Fruit fly (Drosophila melanogaster) whole organism, embryonic: Measurements from ENCODE around the gene Rtca.

ENCODE experiments used
- Antp ChIP-seq: fragments of 200-800 bp; sonication (Bioruptor generic); optimal IDR thresholded peaks from 3 replicates; lab custom pipeline; 2016; ENCODE audit warnings: missing biosample characterization, missing genetic modification characterization
- Atf3 ChIP-seq: fragments of 200-800 bp; sonication (Bioruptor generic); optimal IDR thresholded peaks from 3 replicates; lab custom pipeline; 2016; ENCODE audit warnings: missing biosample characterization, missing genetic modification characterization
- Blimp-1 ChIP-seq: fragments of 200-800 bp; sonication (Bioruptor generic); optimal IDR thresholded peaks from 3 replicates; lab custom pipeline; 2018; ENCODE audit warnings: missing biosample characterization, missing genetic modification characterization, mild to moderate bottlenecking, moderate library complexity, missing genetic modification reagents
- BtbVII ChIP-seq: fragments of 200-800 bp; sonication (Bioruptor generic); optimal IDR thresholded peaks from 3 replicates; lab custom pipeline; 2017; ENCODE audit warnings: missing biosample characterization, mild to moderate bottlenecking, missing genetic modification characterization
- CG10959 ChIP-seq: fragments of 200-800 bp; sonication (Bioruptor generic); IDR thresholded peaks from 2 replicates; pipeline ENCODE4 v1.3.6; 2022; ENCODE audit warnings: missing biosample characterization, missing genetic modification characterization
- CG14667 ChIP-seq: fragments of 200-800 bp; sonication (Bioruptor generic); IDR thresholded peaks from 2 replicates; pipeline ENCODE4 v1.3.6; 2022; ENCODE audit warnings: missing biosample characterization, missing genetic modification characterization
- CG1529 ChIP-seq: fragments of 200-800 bp; sonication (Bioruptor generic); optimal IDR thresholded peaks from 3 replicates; lab custom pipeline; 2018; ENCODE audit warnings: missing biosample characterization, missing genetic modification characterization
- CG15696 ChIP-seq: fragments of 200-800 bp; sonication (Bioruptor generic); optimal IDR thresholded peaks from 2 replicates; lab custom pipeline; 2019; ENCODE audit warnings: missing biosample characterization, mild to moderate bottlenecking, missing genetic modification characterization, moderate library complexity
- CG17612 ChIP-seq: fragments of 200-800 bp; sonication (Bioruptor generic); IDR thresholded peaks from 2 replicates; pipeline ENCODE4 v1.3.6; 2022; ENCODE audit warnings: missing biosample characterization, missing genetic modification characterization
- CG6254 ChIP-seq: fragments of 200-800 bp; sonication (Bioruptor generic); optimal IDR thresholded peaks from 3 replicates; lab custom pipeline; 2017; ENCODE audit warnings: mild to moderate bottlenecking, missing biosample characterization, missing genetic modification reagents, missing genetic modification characterization
- CG7987 ChIP-seq: fragments of 200-800 bp; sonication (Bioruptor generic); optimal IDR thresholded peaks from 2 replicates; lab custom pipeline; 2018; ENCODE audit warnings: missing biosample characterization, mild to moderate bottlenecking, missing genetic modification characterization, moderate library complexity
- CG8359 ChIP-seq: fragments of 200-800 bp; sonication (Bioruptor generic); optimal IDR thresholded peaks from 2 replicates; lab custom pipeline; 2017; ENCODE audit warnings: missing biosample characterization, mild to moderate bottlenecking, missing genetic modification characterization, borderline replicate concordance
- CG9817 ChIP-seq: fragments of 200-800 bp; sonication (Bioruptor generic); optimal IDR thresholded peaks from 2 replicates; lab custom pipeline; 2018; ENCODE audit warnings: missing biosample characterization, mild to moderate bottlenecking, missing genetic modification characterization, moderate library complexity
- CG9876 ChIP-seq: fragments of 200-800 bp; sonication (Bioruptor generic); optimal IDR thresholded peaks from 2 replicates; lab custom pipeline; 2016; ENCODE audit warnings: missing biosample characterization, missing genetic modification characterization
- CTCF ChIP-seq: fragments of 200-800 bp; sonication (Bioruptor generic); optimal IDR thresholded peaks from 2 replicates; lab custom pipeline; 2017; ENCODE audit warnings: missing biosample characterization, mild to moderate bottlenecking, missing genetic modification characterization, moderate library complexity
- D19A ChIP-seq: fragments of 200-800 bp; optimal IDR thresholded peaks from 3 replicates; lab custom pipeline; 2019; ENCODE audit warnings: missing biosample characterization, mild to moderate bottlenecking, missing genetic modification characterization, moderate library complexity
- Dek ChIP-seq: fragments of 200-800 bp; sonication (Bioruptor generic); optimal IDR thresholded peaks from 3 replicates; lab custom pipeline; 2019; ENCODE audit warnings: missing biosample characterization, mild to moderate bottlenecking, missing genetic modification characterization, moderate library complexity
- Dref ChIP-seq: fragments of 200-800 bp; sonication (Bioruptor generic); IDR thresholded peaks from 2 replicates; pipeline ENCODE4 v1.3.6; 2022; ENCODE audit warnings: missing biosample characterization, missing genetic modification characterization
- Drgx ChIP-seq: fragments of 200-800 bp; sonication (Bioruptor generic); IDR thresholded peaks from 2 replicates; pipeline ENCODE4 v1.3.6; 2022; ENCODE audit warnings: missing biosample characterization, missing genetic modification characterization
- Fer1 ChIP-seq: fragments of 200-800 bp; sonication (Bioruptor generic); optimal IDR thresholded peaks from 2 replicates; lab custom pipeline; 2017; ENCODE audit warnings: missing biosample characterization, mild to moderate bottlenecking, missing genetic modification characterization
- H15 ChIP-seq: fragments of 200-800 bp; sonication (Bioruptor generic); IDR thresholded peaks from 3 replicates; pipeline ENCODE4 v1.3.6; 2022; ENCODE audit warnings: missing biosample characterization, missing genetic modification characterization
- HHEX ChIP-seq: fragments of 200-800 bp; sonication (Bioruptor generic); optimal IDR thresholded peaks from 3 replicates; lab custom pipeline; 2017; ENCODE audit warnings: missing biosample characterization, mild to moderate bottlenecking, missing genetic modification characterization, missing genetic modification reagents
- HLH54F ChIP-seq: fragments of 200-800 bp; sonication (Bioruptor generic); optimal IDR thresholded peaks from 3 replicates; lab custom pipeline; 2016; ENCODE audit warnings: missing biosample characterization, missing genetic modification characterization
- Hand ChIP-seq: fragments of 200-800 bp; sonication (Bioruptor generic); optimal IDR thresholded peaks from 2 replicates; lab custom pipeline; 2017; ENCODE audit warnings: mild to moderate bottlenecking, missing biosample characterization, missing genetic modification reagents, missing genetic modification characterization
- Kr ChIP-seq: fragments of 200-800 bp; sonication (Bioruptor generic); optimal IDR thresholded peaks from 2 replicates; lab custom pipeline; 2017; ENCODE audit warnings: missing biosample characterization, mild to moderate bottlenecking, missing genetic modification characterization
- Lim3 ChIP-seq: fragments of 200-800 bp; sonication (Bioruptor generic); IDR thresholded peaks from 2 replicates; pipeline ENCODE4 v1.3.6; 2022; ENCODE audit warnings: missing biosample characterization, missing genetic modification characterization
- Myb ChIP-seq: fragments of 200-800 bp; sonication (Bioruptor generic); optimal IDR thresholded peaks from 2 replicates; lab custom pipeline; 2016; ENCODE audit warnings: missing biosample characterization, missing genetic modification characterization
- NFAT ChIP-seq: fragments of 200-800 bp; sonication (Bioruptor generic); IDR thresholded peaks from 2 replicates; pipeline ENCODE4 v1.3.6; 2022; ENCODE audit warnings: missing biosample characterization, missing genetic modification characterization
- NfI ChIP-seq: fragments of 200-800 bp; sonication (Bioruptor generic); optimal IDR thresholded peaks from 3 replicates; lab custom pipeline; 2018; ENCODE audit warnings: missing biosample characterization, mild to moderate bottlenecking, missing genetic modification characterization, moderate library complexity
- Optix ChIP-seq: fragments of 200-800 bp; sonication (Bioruptor generic); IDR thresholded peaks from 3 replicates; pipeline ENCODE4 v1.3.6; 2022; ENCODE audit warnings: missing biosample characterization, missing genetic modification characterization
- Ptx1 ChIP-seq: fragments of 200-800 bp; sonication (Bioruptor generic); IDR thresholded peaks from 2 replicates; pipeline ENCODE4 v1.3.6; 2022; ENCODE audit warnings: missing biosample characterization, missing genetic modification characterization
- ab ChIP-seq: fragments of 200-800 bp; sonication (Bioruptor generic); optimal IDR thresholded peaks from 2 replicates; lab custom pipeline; 2016; ENCODE audit warnings: missing biosample characterization, missing genetic modification characterization
- bigmax ChIP-seq: fragments of 200-800 bp; sonication (Bioruptor generic); optimal IDR thresholded peaks from 2 replicates; lab custom pipeline; 2018; ENCODE audit warnings: missing biosample characterization, mild to moderate bottlenecking, missing genetic modification characterization
- danr ChIP-seq: fragments of 200-800 bp; sonication (Bioruptor generic); IDR thresholded peaks from 2 replicates; pipeline ENCODE4 v1.3.6; 2022; ENCODE audit warnings: missing biosample characterization, missing genetic modification characterization
- dimm ChIP-seq: fragments of 200-800 bp; sonication (Bioruptor generic); IDR thresholded peaks from 2 replicates; pipeline ENCODE4 v1.3.6; 2022; ENCODE audit warnings: missing biosample characterization, missing genetic modification characterization
- gem ChIP-seq: fragments of 200-800 bp; sonication (Bioruptor generic); optimal IDR thresholded peaks from 2 replicates; lab custom pipeline; 2019; ENCODE audit warnings: missing biosample characterization, mild to moderate bottlenecking, missing genetic modification characterization, moderate library complexity
- gt ChIP-seq: fragments of 200-800 bp; sonication (Bioruptor generic); IDR thresholded peaks from 2 replicates; pipeline ENCODE4 v1.3.6; 2022; ENCODE audit warnings: missing biosample characterization, missing genetic modification characterization
- kni ChIP-seq: fragments of 200-800 bp; sonication (Bioruptor generic); optimal IDR thresholded peaks from 3 replicates; lab custom pipeline; 2017; ENCODE audit warnings: mild to moderate bottlenecking, missing biosample characterization, missing genetic modification reagents, missing genetic modification characterization
- pb ChIP-seq: fragments of 200-800 bp; sonication (Bioruptor generic); optimal IDR thresholded peaks from 3 replicates; lab custom pipeline; 2016; ENCODE audit warnings: missing biosample characterization, missing genetic modification characterization
- peb ChIP-seq: fragments of 200-800 bp; sonication (Bioruptor generic); IDR thresholded peaks from 2 replicates; pipeline ENCODE4 v1.3.6; 2022; ENCODE audit warnings: missing biosample characterization, missing genetic modification characterization
- pum ChIP-seq: fragments of 200-800 bp; sonication (Bioruptor generic); optimal IDR thresholded peaks from 2 replicates; lab custom pipeline; 2016; ENCODE audit warnings: missing biosample characterization, missing genetic modification characterization
- row ChIP-seq: fragments of 200-800 bp; sonication (Bioruptor generic); IDR thresholded peaks from 3 replicates; pipeline ENCODE4 v1.3.6; 2022; ENCODE audit warnings: missing biosample characterization, missing genetic modification characterization
- sima ChIP-seq: fragments of 200-800 bp; sonication (Bioruptor generic); optimal IDR thresholded peaks from 2 replicates; lab custom pipeline; 2016; ENCODE audit warnings: missing biosample characterization, missing genetic modification characterization
- sisA ChIP-seq: fragments of 200-800 bp; sonication (Bioruptor generic); IDR thresholded peaks from 2 replicates; pipeline ENCODE4 v1.3.6; 2022; ENCODE audit warnings: missing biosample characterization, missing genetic modification characterization
- sr ChIP-seq: fragments of 200-800 bp; sonication (Bioruptor generic); IDR thresholded peaks from 3 replicates; pipeline ENCODE4 v1.3.6; 2022; ENCODE audit warnings: missing biosample characterization, missing genetic modification characterization
- ssp ChIP-seq: fragments of 200-800 bp; sonication (Bioruptor generic); IDR thresholded peaks from 2 replicates; pipeline ENCODE4 v1.3.6; 2022; ENCODE audit warnings: missing biosample characterization, missing genetic modification characterization
- sug ChIP-seq: fragments of 200-800 bp; optimal IDR thresholded peaks from 2 replicates; lab custom pipeline; 2019; ENCODE audit warnings: missing biosample characterization, mild to moderate bottlenecking, missing genetic modification characterization, moderate library complexity
- tap ChIP-seq: fragments of 200-800 bp; optimal IDR thresholded peaks from 3 replicates; lab custom pipeline; 2019; ENCODE audit warnings: missing biosample characterization, mild to moderate bottlenecking, missing genetic modification characterization, moderate library complexity
- tio ChIP-seq: fragments of 200-800 bp; sonication (Bioruptor generic); optimal IDR thresholded peaks from 2 replicates; lab custom pipeline; 2017; ENCODE audit warnings: missing biosample characterization, missing genetic modification characterization, inconsistent platforms
- trh ChIP-seq: fragments of 200-800 bp; sonication (Bioruptor generic); optimal IDR thresholded peaks from 2 replicates; lab custom pipeline; 2016; ENCODE audit warnings: missing biosample characterization, missing genetic modification characterization
- tup ChIP-seq: fragments of 200-800 bp; sonication (Bioruptor generic); optimal IDR thresholded peaks from 2 replicates; lab custom pipeline; 2016; ENCODE audit warnings: missing biosample characterization, mild to moderate bottlenecking, missing genetic modification characterization, moderate library complexity
- unpg ChIP-seq: fragments of 200-800 bp; sonication (Bioruptor generic); optimal IDR thresholded peaks from 3 replicates; lab custom pipeline; 2018; ENCODE audit warnings: missing biosample characterization, mild to moderate bottlenecking, missing genetic modification characterization, moderate library complexity

Rtca gene

dm6 chrX:2083678-2084162 lies 11.5 kb downstream of the Rtca start (continued):
- TF ChIP-seq Atf3 (GFP tag; lab: Kevin White, UChicago) = peak; percentile 88
- peak; percentile 59 for TF ChIP-seq bigmax (GFP tag; lab: Kevin White, UChicago)
- peak; percentile 93 for TF ChIP-seq Drgx
- peak; percentile 73 for TF ChIP-seq CG6254 (GFP tag; lab: Kevin White, UChicago)
- TF ChIP-seq CG9876 (GFP tag; lab: Kevin White, UChicago) = peak; percentile 76
- peak; percentile 87 for TF ChIP-seq H15 (GFP tag; lab: Robert Waterston, UW)
- peak; percentile 55; the same call in 1 of the 2 replicates for TF ChIP-seq danr
- no peak for TF ChIP-seq Kr
- peak; percentile 84 for TF ChIP-seq peb (GFP tag; lab: Robert Waterston, UW)
- peak; percentile 53; the same call in 1 of the 2 replicates for TF ChIP-seq gt (GFP tag; lab: Robert Waterston, UW)
- peak; percentile 83 for TF ChIP-seq pb (GFP tag; lab: Kevin White, UChicago)
- peak; percentile 23 for TF ChIP-seq CG15696 (tag; lab: Kevin White, UChicago)
- peak; percentile 18 for TF ChIP-seq CTCF (GFP tag; lab: Kevin White, UChicago)
- peak; percentile 49 for TF ChIP-seq tio (GFP tag; lab: Kevin White, UChicago)
- TF ChIP-seq BtbVII = peak; percentile 55
- TF ChIP-seq Blimp-1 = peak; percentile 84
- no peak for TF ChIP-seq sima (GFP tag; lab: Kevin White, UChicago)
- peak; percentile 97 for TF ChIP-seq row
- TF ChIP-seq CG17612 (GFP tag; lab: Robert Waterston, UW) = peak; percentile 33; the same call in 1 of the 2 replicates
- TF ChIP-seq CG8359 (GFP tag; lab: Kevin White, UChicago) = peak; percentile 34
- TF ChIP-seq trh (GFP tag; lab: Kevin White, UChicago) = peak; percentile 25
- TF ChIP-seq sug (tag; lab: Kevin White, UChicago) = peak; percentile 53
- peak; percentile 71 for TF ChIP-seq HLH54F (GFP tag; lab: Kevin White, UChicago)
- peak; percentile 10 for TF ChIP-seq Hand (GFP tag; lab: Kevin White, UChicago)
- peak; percentile 78 for TF ChIP-seq NfI (GFP tag; lab: Kevin White, UChicago)
- TF ChIP-seq NFAT (GFP tag; lab: Robert Waterston, UW) = peak; percentile 62
- peak; percentile 45 for TF ChIP-seq Dek (tag; lab: Kevin White, UChicago)
- TF ChIP-seq dimm = peak; percentile 55
- peak; percentile 68 for TF ChIP-seq Myb
- peak; percentile 85 for TF ChIP-seq CG1529 (GFP tag; lab: Kevin White, UChicago)
- TF ChIP-seq sisA = peak; percentile 86
- TF ChIP-seq unpg = peak; percentile 83
- TF ChIP-seq ssp = peak; percentile 72
- peak; percentile 85 for TF ChIP-seq kni (GFP tag; lab: Kevin White, UChicago)
- peak; percentile 81 for TF ChIP-seq CG14667 (GFP tag; lab: Robert Waterston, UW)
- peak; percentile 75 for TF ChIP-seq tap (tag; lab: Kevin White, UChicago)
- TF ChIP-seq Dref (GFP tag; lab: Robert Waterston, UW) = no peak
- peak; percentile 45 for TF ChIP-seq ab (GFP tag; lab: Kevin White, UChicago)
- TF ChIP-seq Antp (GFP tag; lab: Kevin White, UChicago) = peak; percentile 88
- TF ChIP-seq gem (tag; lab: Kevin White, UChicago) = peak; percentile 84
- peak; percentile 49 for TF ChIP-seq CG7987 (GFP tag; lab: Kevin White, UChicago)
- TF ChIP-seq CG10959 (GFP tag; lab: Robert Waterston, UW) = peak; percentile 78
- TF ChIP-seq Lim3 (GFP tag; lab: Robert Waterston, UW) = peak; percentile 64
- peak; percentile 83 for TF ChIP-seq D19A (tag; lab: Kevin White, UChicago)
- TF ChIP-seq Optix (GFP tag; lab: Robert Waterston, UW) = peak; percentile 90
- TF ChIP-seq CG9817 (tag; lab: Kevin White, UChicago) = peak; percentile 48
- TF ChIP-seq Ptx1 = peak; percentile 90
- peak; percentile 82 for TF ChIP-seq pum (GFP tag; lab: Kevin White, UChicago)
- TF ChIP-seq HHEX (GFP tag; lab: Kevin White, UChicago) = peak; percentile 73
- peak; percentile 31 for TF ChIP-seq tup (GFP tag; lab: Kevin White, UChicago)
- TF ChIP-seq Fer1 (GFP tag; lab: Kevin White, UChicago) = peak; percentile 79
- peak; percentile 68 for TF ChIP-seq sr (GFP tag; lab: Robert Waterston, UW)
